Worm (Caenorhabditis elegans) whole organism, L4 larva: ENCODE data around the gene hpr-17.

Experiments
- F37D6.2 ChIP-seq: sonication (generic microtip); optimal IDR thresholded peaks from 2 replicates; lab custom pipeline; 2016; ENCODE audit warnings: mild to moderate bottlenecking, missing genetic modification characterization, missing compliant biosample characterization
- T26A8.4 ChIP-seq: fragments of 200-800 bp; sonication (Bioruptor generic); IDR thresholded peaks from 2 replicates; pipeline ENCODE4 v1.3.6; 2022; ENCODE audit warnings: missing genetic modification characterization, missing compliant biosample characterization
- Y105C5A.15 ChIP-seq: fragments of 200-800 bp; sonication (Bioruptor generic); IDR thresholded peaks from 2 replicates; pipeline ENCODE4 v1.3.6; 2022; ENCODE audit warnings: missing genetic modification characterization, missing compliant biosample characterization
- Y48G9A.11 ChIP-seq: fragments of 200-800 bp; sonication (Bioruptor generic); IDR thresholded peaks from 2 replicates; pipeline ENCODE4 v1.3.6; 2022; ENCODE audit warnings: missing genetic modification reagents, missing genetic modification characterization, missing compliant biosample characterization
- aha-1 ChIP-seq: fragments of 150-350 bp; peaks from one replicate; lab custom pipeline; 2014; ENCODE audit warnings: missing biosample characterization, missing genetic modification characterization
- aly-2 ChIP-seq: sonication (generic microtip); optimal IDR thresholded peaks from 2 replicates; lab custom pipeline; 2018; ENCODE audit warnings: missing biosample characterization, missing genetic modification characterization
- ama-1 ChIP-seq: fragments of 150-350 bp; optimal IDR thresholded peaks from 2 replicates; lab custom pipeline; 2014; ENCODE audit warnings: inconsistent platforms, mixed read lengths
- arid-1 ChIP-seq: fragments of 200-800 bp; sonication (Bioruptor generic); conservative IDR thresholded peaks from 2 replicates; pipeline ENCODE4 v1.3.6; 2022; ENCODE audit warnings: missing genetic modification reagents, missing genetic modification characterization, missing compliant biosample characterization
- attf-4 ChIP-seq: sonication (generic microtip); optimal IDR thresholded peaks from 3 replicates; lab custom pipeline; 2017; ENCODE audit warnings: missing biosample characterization, missing genetic modification characterization
- ceh-20 ChIP-seq: fragments of 200-800 bp; sonication (Bioruptor generic); IDR thresholded peaks from 2 replicates; pipeline ENCODE4 v1.3.6; 2022; ENCODE audit warnings: missing genetic modification reagents, missing genetic modification characterization, missing compliant biosample characterization
- ceh-32 ChIP-seq: sonication (generic microtip); optimal IDR thresholded peaks from 2 replicates; lab custom pipeline; 2016; ENCODE audit warnings: mild to moderate bottlenecking, missing genetic modification characterization, missing compliant biosample characterization; ENCODE audit not compliant: poor library complexity
- ceh-62 ChIP-seq: sonication (generic microtip); optimal IDR thresholded peaks from 2 replicates; lab custom pipeline; 2017; ENCODE audit warnings: missing biosample characterization, missing genetic modification characterization
- ceh-82 ChIP-seq: sonication (generic microtip); optimal IDR thresholded peaks from 2 replicates; lab custom pipeline; 2017; ENCODE audit warnings: missing biosample characterization, missing genetic modification characterization
- daf-12 ChIP-seq: fragments of 150-350 bp; optimal IDR thresholded peaks from 2 replicates; lab custom pipeline; 2014; ENCODE audit warnings: missing biosample characterization, missing genetic modification reagents, missing genetic modification characterization
- daf-16 ChIP-seq, 3 experiments: sonication (generic microtip); optimal IDR thresholded peaks; 2 replicates each; lab custom pipeline; 2016 to 2017; ENCODE audit warnings: missing genetic modification characterization in 3 of 3, missing genetic modification reagents in 3 of 3, mild to moderate bottlenecking in 2 of 3, missing compliant biosample characterization in 2 of 3, missing biosample characterization in 1 of 3, moderate library complexity in 1 of 3
- dmd-6 ChIP-seq: fragments of 200-800 bp; sonication (Bioruptor generic); IDR thresholded peaks from 2 replicates; pipeline ENCODE4 v1.3.6; 2022; ENCODE audit warnings: missing genetic modification reagents, missing genetic modification characterization, missing compliant biosample characterization
- dmd-9 ChIP-seq: fragments of 200-800 bp; sonication (Bioruptor generic); IDR thresholded peaks from 2 replicates; pipeline ENCODE4 v1.3.6; 2022; ENCODE audit warnings: missing genetic modification reagents, missing genetic modification characterization, missing compliant biosample characterization
- dpl-1 ChIP-seq: fragments of 150-350 bp; optimal IDR thresholded peaks from 2 replicates; lab custom pipeline; 2014; ENCODE audit warnings: missing biosample characterization, missing genetic modification reagents, missing genetic modification characterization
- duxl-1 ChIP-seq: sonication (generic microtip); optimal IDR thresholded peaks from 2 replicates; lab custom pipeline; 2016; ENCODE audit warnings: mild to moderate bottlenecking, missing genetic modification characterization, moderate library complexity, missing compliant biosample characterization; ENCODE audit not compliant: poor library complexity
- dve-1 ChIP-seq: sonication (generic microtip); optimal IDR thresholded peaks from 2 replicates; lab custom pipeline; 2017; ENCODE audit warnings: antibody characterized with exemption, mild to moderate bottlenecking, missing genetic modification characterization, missing compliant biosample characterization; ENCODE audit not compliant: insufficient read depth
- egl-43 ChIP-seq: fragments of 200-800 bp; sonication (Bioruptor generic); IDR thresholded peaks from 2 replicates; pipeline ENCODE4 v1.3.6; 2022; ENCODE audit warnings: missing genetic modification reagents, missing genetic modification characterization, missing compliant biosample characterization
- fos-1 ChIP-seq: fragments of 150-350 bp; optimal IDR thresholded peaks from 2 replicates; lab custom pipeline; 2014; ENCODE audit warnings: missing biosample characterization, missing genetic modification characterization
- hif-1 ChIP-seq, 2 experiments: sonication (generic microtip); optimal IDR thresholded peaks; 2 replicates each; lab custom pipeline; 2016 to 2017; ENCODE audit warnings: missing compliant biosample characterization in 2 of 2, missing genetic modification characterization in 2 of 2, missing genetic modification reagents in 2 of 2, missing genotype in 2 of 2, mild to moderate bottlenecking in 1 of 2
- hmg-1.1 ChIP-seq: fragments of 200-800 bp; sonication (Bioruptor generic); IDR thresholded peaks from 2 replicates; pipeline ENCODE4 v1.3.6; 2022; ENCODE audit warnings: missing genetic modification reagents, missing genetic modification characterization, missing compliant biosample characterization
- jun-1 ChIP-seq: fragments of 150-350 bp; optimal IDR thresholded peaks from 2 replicates; lab custom pipeline; 2014; ENCODE audit warnings: missing biosample characterization, missing genetic modification reagents, missing genetic modification characterization
- lin-15B ChIP-seq: fragments of 150-350 bp; sonication (generic microtip); optimal IDR thresholded peaks from 3 replicates; lab custom pipeline; 2014; ENCODE audit warnings: missing biosample characterization, missing genetic modification characterization
- lin-38 ChIP-seq: fragments of 200-800 bp; sonication (Bioruptor generic); IDR thresholded peaks from 2 replicates; pipeline ENCODE4 v1.3.6; 2022; ENCODE audit warnings: missing genetic modification reagents, missing genetic modification characterization, missing compliant biosample characterization
- lir-3 ChIP-seq: sonication (generic microtip); optimal IDR thresholded peaks from 2 replicates; lab custom pipeline; 2016; ENCODE audit warnings: mild to moderate bottlenecking, missing genetic modification characterization, missing compliant biosample characterization
- madf-9 ChIP-seq: fragments of 200-800 bp; sonication (Bioruptor generic); conservative IDR thresholded peaks from 2 replicates; pipeline ENCODE4 v1.3.6; 2022; ENCODE audit warnings: missing genetic modification reagents, missing genetic modification characterization, missing compliant biosample characterization
- mdl-1 ChIP-seq, 2 experiments: fragments of 150-350 bp in 1 of 2; sonication (generic microtip) in 1 of 2; optimal IDR thresholded peaks; 2 replicates each; lab custom pipeline; 2014 to 2017; ENCODE audit warnings: missing biosample characterization in 2 of 2, missing genetic modification characterization in 2 of 2
- mdt-29 ChIP-seq: fragments of 200-800 bp; sonication (Bioruptor generic); IDR thresholded peaks from 2 replicates; pipeline ENCODE4 v1.3.6; 2022; ENCODE audit warnings: missing genetic modification reagents, missing genetic modification characterization, missing compliant biosample characterization
- mxl-2 ChIP-seq: fragments of 200-800 bp; sonication (Bioruptor generic); conservative IDR thresholded peaks from 2 replicates; pipeline ENCODE4 v1.3.6; 2022; ENCODE audit warnings: missing genetic modification reagents, missing genetic modification characterization, missing compliant biosample characterization
- nhr-237 ChIP-seq: sonication (generic microtip); optimal IDR thresholded peaks from 2 replicates; lab custom pipeline; 2017; ENCODE audit warnings: missing biosample characterization, missing genetic modification characterization
- nhr-28 ChIP-seq: fragments of 150-350 bp; optimal IDR thresholded peaks from 2 replicates; lab custom pipeline; 2014; ENCODE audit warnings: missing biosample characterization, missing genetic modification characterization
- nhr-48 ChIP-seq: sonication (generic microtip); optimal IDR thresholded peaks from 2 replicates; lab custom pipeline; 2016; ENCODE audit warnings: mild to moderate bottlenecking, missing genetic modification characterization, missing compliant biosample characterization
- nhr-77 ChIP-seq: fragments of 150-350 bp; optimal IDR thresholded peaks from 2 replicates; lab custom pipeline; 2014; ENCODE audit warnings: missing biosample characterization, missing genetic modification characterization
- pha-4 ChIP-seq, 2 experiments: fragments of 150-350 bp in 1 of 2; fragments of 200-800 bp in 1 of 2; sonication (Bioruptor generic) in 1 of 2; IDR thresholded peaks in 1 of 2; optimal IDR thresholded peaks in 1 of 2; 2 replicates each; pipeline versions ENCODE4 v1.3.6 to Lab custom; 2014 to 2022; ENCODE audit warnings: missing genetic modification characterization in 2 of 2, missing genetic modification reagents in 2 of 2, missing biosample characterization in 1 of 2, missing compliant biosample characterization in 1 of 2
- php-3 ChIP-seq: fragments of 200-800 bp; sonication (Bioruptor generic); IDR thresholded peaks from 2 replicates; pipeline ENCODE4 v1.3.6; 2022; ENCODE audit warnings: missing genetic modification reagents, missing genetic modification characterization, missing compliant biosample characterization
- snpc-1.2 ChIP-seq: fragments of 200-800 bp; sonication (Bioruptor generic); IDR thresholded peaks from 2 replicates; pipeline ENCODE4 v1.3.6; 2022; ENCODE audit warnings: missing genetic modification reagents, missing genetic modification characterization, missing compliant biosample characterization
- spr-3 ChIP-seq: fragments of 200-800 bp; sonication (Bioruptor generic); optimal IDR thresholded peaks from 2 replicates; lab custom pipeline; 2018; ENCODE audit warnings: mild to moderate bottlenecking, missing genetic modification characterization, missing compliant biosample characterization
- unc-130 ChIP-seq: sonication (generic microtip); optimal IDR thresholded peaks from 2 replicates; lab custom pipeline; 2016; ENCODE audit warnings: missing genetic modification reagents, missing genetic modification characterization, missing compliant biosample characterization
- unc-62 ChIP-seq, 3 experiments: fragments of 150-350 bp in 1 of 3; sonication (generic microtip); optimal IDR thresholded peaks in 2 of 3; peaks in 1 of 3; 1 replicate in 1 of 3; 2 replicates in 2 of 3; lab custom pipeline; 2014 to 2017; ENCODE audit warnings: missing biosample characterization in 3 of 3, missing genetic modification characterization in 3 of 3, missing genetic modification reagents in 3 of 3, missing genotype in 1 of 3
- zfp-2 ChIP-seq: sonication (generic microtip); optimal IDR thresholded peaks from 2 replicates; lab custom pipeline; 2016; ENCODE audit warnings: mild to moderate bottlenecking, missing genetic modification characterization, missing compliant biosample characterization
- zip-11 ChIP-seq: fragments of 200-800 bp; sonication (Bioruptor generic); IDR thresholded peaks from 2 replicates; pipeline ENCODE4 v1.3.6; 2022; ENCODE audit warnings: missing genetic modification characterization, missing compliant biosample characterization
- zip-2 ChIP-seq: fragments of 150-350 bp; optimal IDR thresholded peaks from 2 replicates; lab custom pipeline; 2014; ENCODE audit warnings: missing biosample characterization, missing genetic modification characterization

hpr-17 gene

DNA sequence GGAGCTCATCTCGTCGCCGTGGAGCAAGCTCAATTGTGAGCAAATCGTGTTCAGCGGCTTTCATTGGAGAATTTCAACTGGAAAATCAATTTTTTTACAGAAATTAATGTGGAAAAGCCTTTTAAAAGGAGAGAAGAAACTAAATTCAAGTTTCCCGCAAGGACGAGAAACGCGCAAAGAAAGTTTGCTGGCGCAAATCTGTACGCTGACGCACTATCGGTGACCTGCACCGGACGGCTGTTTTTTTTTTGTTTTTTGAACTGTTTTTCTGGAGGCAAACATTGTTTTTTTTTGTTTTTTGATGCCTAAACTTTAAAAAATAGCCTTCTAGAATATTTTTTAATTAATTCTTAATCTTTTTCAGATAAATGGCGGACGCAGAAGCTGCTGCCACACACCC is at the start of gene hpr-17, which contains the start of gene F32A11.1 (continued):
- TF ChIP-seq lin-15B (tag; lab: Kevin White, UChicago) (peak; percentile 53), Y105C5A.15 (GFP tag; lab: Robert Waterston, UW) (no peak)

DNA sequence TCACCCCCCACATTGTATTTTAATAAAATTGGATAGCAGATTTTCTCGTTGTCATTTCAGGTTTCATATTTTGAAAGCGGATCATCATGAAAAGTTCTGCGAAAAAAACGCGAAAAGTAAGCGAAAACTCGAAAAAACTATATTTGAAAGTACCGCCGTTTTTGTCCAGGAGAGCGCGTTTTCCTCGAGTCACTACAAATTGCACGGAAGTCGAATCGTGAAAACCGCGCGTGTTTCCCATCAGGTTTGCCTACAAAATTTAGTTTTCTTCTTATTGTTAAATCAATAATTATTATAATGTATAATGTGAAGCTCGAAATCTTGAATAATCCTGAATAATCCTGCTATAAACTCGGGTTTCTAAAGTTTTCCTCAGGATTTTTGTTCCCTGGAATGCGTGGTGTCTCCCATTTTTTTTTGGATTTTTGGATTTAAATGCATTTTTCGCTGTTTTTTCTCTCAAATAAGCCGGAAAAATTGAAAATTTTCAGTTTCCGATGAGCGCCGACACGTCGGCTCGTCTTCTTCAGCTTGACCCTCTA is 42.9 kb upstream of the hpr-17 start, which contains the start of gene btf-1:
TSS of gene btf-1 (plus strand) at position 492 of the 542 bp plus-strand sequence.
- TF ChIP-seq lin-15B (tag; lab: Kevin White, UChicago) (peak; percentile 0), ceh-62 (tag; lab: Kevin White, UChicago) (no peak), hmg-1.1 (GFP tag; lab: Robert Waterston, UW) (peak; percentile 59; the same call in 1 of the 2 replicates), daf-16 (GFP tag; optimal IDR thresholded peaks at IDR 0.05; lab: Kevin White, UChicago) (peak in 1 of 2 experiments; percentile 15), daf-16 (tag; optimal IDR thresholded peaks at IDR 0.05; lab: Kevin White, UChicago) (peak; percentile 65), dpl-1 (GFP tag; lab: Kevin White, UChicago) (peak; percentile 94), Y105C5A.15 (GFP tag; lab: Robert Waterston, UW) (0 out of 2 replicates have a peak, but pooled peaks have one; percentile 12), nhr-28 (tag; lab: Kevin White, UChicago) (peak; percentile 30), spr-3 (peak; percentile 20), ceh-82 (tag; lab: Kevin White, UChicago) (no peak), pha-4 (GFP tag; IDR thresholded peaks at IDR 0.05; lab: Robert Waterston, UW) (peak; percentile 50; the same call in 1 of the 2 replicates), pha-4 (tag; optimal IDR thresholded peaks at IDR 0.05; lab: Kevin White, UChicago) (no peak), dmd-9 (GFP tag; lab: Robert Waterston, UW) (peak; percentile 50; the same call in 1 of the 2 replicates), duxl-1 (tag; lab: Kevin White, UChicago) (peak; percentile 78), madf-9 (GFP tag; lab: Robert Waterston, UW) (0 out of 2 replicates have a peak, but pooled peaks have one; percentile 4), ceh-20 (GFP tag; lab: Robert Waterston, UW) (peak; percentile 61), nhr-48 (tag; lab: Kevin White, UChicago) (peak; percentile 21), egl-43 (0 out of 2 replicates have a peak, but pooled peaks have one; percentile 38), mdl-1 (tag; optimal IDR thresholded peaks at IDR 0.05; lab: Kevin White, UChicago) (peak in 1 of 2 experiments; percentile 37), Y48G9A.11 (GFP tag; lab: Robert Waterston, UW) (peak; percentile 27; the same call in 1 of the 2 replicates), snpc-1.2 (GFP tag; lab: Robert Waterston, UW) (0 out of 2 replicates have a peak, but pooled peaks have one; percentile 17), unc-62 (GFP tag; optimal IDR thresholded peaks at IDR 0.05 in 1 of 2; lab: Kevin White, UChicago) (peak in 1 of 2 experiments; percentile 69), unc-62 (tag; optimal IDR thresholded peaks at IDR 0.05; lab: Kevin White, UChicago) (no peak), dmd-6 (GFP tag; lab: Robert Waterston, UW) (peak; percentile 38), F37D6.2 (peak; percentile 52), daf-12 (tag; lab: Kevin White, UChicago) (no peak), lir-3 (peak; percentile 54), dve-1 (peak; percentile 92), jun-1 (peak; percentile 55), aly-2 (tag; lab: Kevin White, UChicago) (no peak), ceh-32 (tag; lab: Kevin White, UChicago) (no peak), hif-1 (tag; optimal IDR thresholded peaks at IDR 0.05; lab: Kevin White, UChicago) (peak in 1 of 2 experiments; percentile 86), nhr-237 (tag; lab: Kevin White, UChicago) (no peak), T26A8.4 (GFP tag; lab: Robert Waterston, UW) (peak; percentile 69), zip-2 (tag; lab: Kevin White, UChicago) (peak; percentile 70), zip-11 (GFP tag; lab: Robert Waterston, UW) (no peak), nhr-77 (tag; lab: Kevin White, UChicago) (peak; percentile 54), ama-1 (peak; percentile 96), zfp-2 (tag; lab: Kevin White, UChicago) (no peak), php-3 (GFP tag; lab: Robert Waterston, UW) (0 out of 2 replicates have a peak, but pooled peaks have one; percentile 32), unc-130 (GFP tag; lab: Kevin White, UChicago) (peak; percentile 83), fos-1 (tag; lab: Kevin White, UChicago) (peak; percentile 42), mdt-29 (GFP tag; lab: Robert Waterston, UW) (no peak), lin-38 (GFP tag; lab: Robert Waterston, UW) (peak; percentile 94), attf-4 (tag; lab: Kevin White, UChicago) (no peak), arid-1 (GFP tag; lab: Robert Waterston, UW) (peak; percentile 65; the same call in 1 of the 2 replicates), aha-1 (no peak), mxl-2 (GFP tag; lab: Robert Waterston, UW) (no peak)
